Fruit fly (Drosophila melanogaster): Measurements from ENCODE around the gene mRpS34.

The mRpS34 gene

dm6 chr3L:16393700-16394099 is 45.8 kb downstream of the mRpS34 start:
- TF ChIP-seq row (GFP tag; IDR thresholded peaks at IDR 0.05) (peak; percentile 43; the same call in 2 of the 3 replicates), CTCF (GFP tag; optimal IDR thresholded peaks at IDR 0.05) (no peak), cg (GFP tag; optimal IDR thresholded peaks at IDR 0.05) (no peak), CG8290 (GFP tag; optimal IDR thresholded peaks at IDR 0.05) (no peak), CG8290 (tag; optimal IDR thresholded peaks at IDR 0.05) (peak in 1 of 2 experiments; percentile 21), CG1832 (GFP tag; optimal IDR thresholded peaks at IDR 0.05) (peak; percentile 24), sug (tag; optimal IDR thresholded peaks at IDR 0.05) (peak; percentile 5), Bgb (GFP tag; IDR thresholded peaks at IDR 0.05; ENCODE audit: partially characterized antibody) (no peak), CG5180 (GFP tag; optimal IDR thresholded peaks at IDR 0.05) (peak; percentile 54), Med (GFP tag) (peak; percentile 41), lab (GFP tag; optimal IDR thresholded peaks at IDR 0.05) (peak; percentile 22), trh (GFP tag; optimal IDR thresholded peaks at IDR 0.05) (no peak), Deaf1 (tag; optimal IDR thresholded peaks at IDR 0.05) (peak; percentile 66), CG10321 (GFP tag; IDR thresholded peaks at IDR 0.05) (peak; percentile 64; the same call in 1 of the 2 replicates), ci (GFP tag; IDR thresholded peaks at IDR 0.05) (peak; percentile 11; the same call in 1 of the 3 replicates), CG4424 (GFP tag; optimal IDR thresholded peaks at IDR 0.05) (no peak), NFAT (GFP tag; IDR thresholded peaks at IDR 0.05) (0 out of 2 replicates have a peak, but pooled peaks have one; percentile 4), CG6175 (GFP tag; IDR thresholded peaks at IDR 0.05) (peak; percentile 81; the same call in 2 of the 3 replicates), hkb (optimal IDR thresholded peaks at IDR 0.05) (no peak), hkb (GFP tag; IDR thresholded peaks at IDR 0.05) (0 out of 2 replicates have a peak, but pooled peaks have one; percentile 8), gsb (GFP tag; IDR thresholded peaks at IDR 0.05) (no peak), zen (tag; optimal IDR thresholded peaks at IDR 0.05) (peak; percentile 11), trem (tag; optimal IDR thresholded peaks at IDR 0.05) (no peak)

dm6 chr3L:16394506-16394905 is 46.6 kb downstream of the mRpS34 start, which contains the start of gene Gagr:
Gene Gagr (plus strand): TSS chr3L:16394586.
- TF ChIP-seq CG5180 (GFP tag; optimal IDR thresholded peaks at IDR 0.05) = peak; percentile 40
- TF ChIP-seq Rx (GFP tag; IDR thresholded peaks at IDR 0.05) = 0 out of 2 replicates have a peak, but pooled peaks have one; percentile 10
- no peak for TF ChIP-seq CG17385 (GFP tag; optimal IDR thresholded peaks at IDR 0.05)
- TF ChIP-seq Rfx (GFP tag; IDR thresholded peaks at IDR 0.05) = 0 out of 2 replicates have a peak, but pooled peaks have one; percentile 22
- TF ChIP-seq slbo (GFP tag; IDR thresholded peaks at IDR 0.05) = 0 out of 2 replicates have a peak, but pooled peaks have one; percentile 25
- TF ChIP-seq chinmo (GFP tag; IDR thresholded peaks at IDR 0.05; ENCODE audit: partially characterized antibody) = 0 out of 4 replicates have a peak, but pooled peaks have one; percentile 60
- no peak for TF ChIP-seq az2 (GFP tag; optimal IDR thresholded peaks at IDR 0.05)
- TF ChIP-seq Deaf1 (tag; optimal IDR thresholded peaks at IDR 0.05) = peak; percentile 77
- TF ChIP-seq vvl (GFP tag; IDR thresholded peaks at IDR 0.05) = peak; percentile 65; the same call in 1 of the 2 replicates
